Worm (Caenorhabditis elegans) whole organism, L2 larva: ENCODE data around the gene npp-10.

Source experiments
- R02D3.7 ChIP-seq: fragments of 150-350 bp; optimal IDR thresholded peaks from 2 replicates; lab custom pipeline; 2014; ENCODE audit warnings: missing biosample characterization, missing genetic modification characterization
- blmp-1 ChIP-seq: sonication (generic microtip); optimal IDR thresholded peaks from 2 replicates; lab custom pipeline; 2017; ENCODE audit warnings: missing genetic modification characterization, mild to moderate bottlenecking, missing compliant biosample characterization, antibody characterized with exemption, moderate library complexity; ENCODE audit not compliant: insufficient read depth
- elt-1 ChIP-seq: fragments of 150-350 bp; optimal IDR thresholded peaks from 2 replicates; lab custom pipeline; 2014; ENCODE audit warnings: missing biosample characterization, missing genetic modification characterization
- mdl-1 ChIP-seq, 2 experiments: fragments of 150-350 bp in 1 of 2; sonication (generic microtip) in 1 of 2; optimal IDR thresholded peaks; 2 replicates each; lab custom pipeline; 2017; ENCODE audit warnings: missing biosample characterization in 2 of 2, missing genetic modification characterization in 2 of 2
- nhr-21 ChIP-seq: fragments of 150-350 bp; optimal IDR thresholded peaks from 2 replicates; lab custom pipeline; 2014; ENCODE audit warnings: missing biosample characterization, missing genetic modification characterization
- nhr-237 ChIP-seq: fragments of 150-350 bp; optimal IDR thresholded peaks from 2 replicates; lab custom pipeline; 2014; ENCODE audit warnings: missing biosample characterization, missing genetic modification characterization
- nhr-25 ChIP-seq: fragments of 150-350 bp; sonication (generic microtip); optimal IDR thresholded peaks from 3 replicates; lab custom pipeline; 2014; ENCODE audit warnings: missing biosample characterization, missing genetic modification characterization
- nhr-77 ChIP-seq: fragments of 150-350 bp; optimal IDR thresholded peaks from 2 replicates; lab custom pipeline; 2014; ENCODE audit warnings: missing biosample characterization, missing genetic modification characterization
- sma-3 ChIP-seq: sonication (generic microtip); optimal IDR thresholded peaks from 2 replicates; lab custom pipeline; 2016; ENCODE audit warnings: missing genetic modification reagents, missing genetic modification characterization, missing compliant biosample characterization
- ztf-11 ChIP-seq: sonication (generic microtip); optimal IDR thresholded peaks from 2 replicates; lab custom pipeline; 2017; ENCODE audit warnings: missing biosample characterization, missing genetic modification characterization

- TF ChIP-seq mdl-1 (tag; optimal IDR thresholded peaks at IDR 0.05; lab: Kevin White, UChicago), result no peak
- no peak for TF ChIP-seq R02D3.7 (tag; lab: Kevin White, UChicago)
- no peak for TF ChIP-seq ztf-11 (tag; lab: Kevin White, UChicago)
- TF ChIP-seq nhr-21, result no peak
- TF ChIP-seq elt-1 (tag; lab: Kevin White, UChicago), result no peak
- no peak for TF ChIP-seq blmp-1 (tag; lab: Kevin White, UChicago)
- no peak for TF ChIP-seq sma-3 (GFP tag; lab: Kevin White, UChicago)
- no peak for TF ChIP-seq nhr-77 (tag; lab: Kevin White, UChicago)
- no peak for TF ChIP-seq nhr-237
- TF ChIP-seq nhr-25, result no peak
Observed at ce11 chrIII:5992913-5993312, 26.4 kb downstream of the npp-10 start, which contains the start of gene T04C9.1.
